4 worm cellular contexts compared by ENCODE assay signal in genomic region chrIV:12334142-12334541, ce11.
TF ChIP-seq lines count a peak whose summit lies in the region.

No protein-coding gene starts in this region.

TF ChIP-seq in whole organism, L1 larva, 84 proteins besides CTCF, POLR2A, EP300 and RAD21:
- TF ChIP-seq blmp-1 (tag; optimal IDR thresholded peaks at IDR 0.05; lab: Kevin White, UChicago) (peak; percentile 12), efl-1 (optimal IDR thresholded peaks at IDR 0.05; lab: Kevin White, UChicago) (no peak), efl-1 (GFP tag; optimal IDR thresholded peaks at IDR 0.05 in 1 of 2; lab: Kevin White, UChicago) (peak in 1 of 2 experiments; percentile 90), nhr-85 (tag; lab: Kevin White, UChicago) (no peak), ets-5 (GFP tag; IDR thresholded peaks at IDR 0.05; lab: Robert Waterston, UW) (no peak), nhr-84 (tag; optimal IDR thresholded peaks at IDR 0.05; lab: Kevin White, UChicago) (no peak), lin-14 (GFP tag; optimal IDR thresholded peaks at IDR 0.05; lab: Kevin White, UChicago) (peak; percentile 16), lin-35 (GFP tag; optimal IDR thresholded peaks at IDR 0.05; lab: Kevin White, UChicago) (no peak), lir-3 (tag; optimal IDR thresholded peaks at IDR 0.05; lab: Kevin White, UChicago; ENCODE audit: poor library complexity) (no peak)
TF ChIP-seq in whole organism, L1 larva: peak in this region for 3.

TF ChIP-seq in whole organism, L3 larva, 47 proteins besides CTCF, POLR2A, EP300 and RAD21:
- TF ChIP-seq mml-1 (tag; optimal IDR thresholded peaks at IDR 0.05; lab: Kevin White, UChicago) (no peak), elt-2 (tag; optimal IDR thresholded peaks at IDR 0.05; lab: Kevin White, UChicago) (peak; percentile 27), elt-1 (tag; optimal IDR thresholded peaks at IDR 0.05; lab: Kevin White, UChicago) (peak; percentile 36)

TF ChIP-seq in whole organism, L4 larva, 104 proteins besides CTCF, POLR2A, EP300 and RAD21:
- TF ChIP-seq madf-9 (GFP tag; conservative IDR thresholded peaks at IDR 0.05; lab: Robert Waterston, UW), result no peak
- no peak for TF ChIP-seq mdl-1 (tag; optimal IDR thresholded peaks at IDR 0.05; lab: Kevin White, UChicago)
- TF ChIP-seq Y5F2A.4 (GFP tag; optimal IDR thresholded peaks at IDR 0.05; lab: Kevin White, UChicago), result no peak
- no peak for TF ChIP-seq snpc-1.2 (GFP tag; IDR thresholded peaks at IDR 0.05; lab: Robert Waterston, UW)
- TF ChIP-seq F26F4.8 (GFP tag; conservative IDR thresholded peaks at IDR 0.05; lab: Robert Waterston, UW), result no peak
- TF ChIP-seq lir-3 (tag; optimal IDR thresholded peaks at IDR 0.05; lab: Kevin White, UChicago), result no peak
- TF ChIP-seq nhr-11 (tag; optimal IDR thresholded peaks at IDR 0.05; lab: Kevin White, UChicago), result no peak
- peak; percentile 18 for TF ChIP-seq nhr-28 (tag; optimal IDR thresholded peaks at IDR 0.05; lab: Kevin White, UChicago)
- TF ChIP-seq nhr-48 (tag; optimal IDR thresholded peaks at IDR 0.05; lab: Kevin White, UChicago), result no peak
- TF ChIP-seq dve-1 (tag; optimal IDR thresholded peaks at IDR 0.05; lab: Kevin White, UChicago; ENCODE audit: insufficient read depth), result peak; percentile 17
- TF ChIP-seq pqm-1 (tag; optimal IDR thresholded peaks at IDR 0.05; lab: Kevin White, UChicago), result no peak
- TF ChIP-seq madf-5 (GFP tag; IDR thresholded peaks at IDR 0.05; lab: Robert Waterston, UW), result peak in 1 of 2 experiments; percentile 61; a peak in 1 of 4 replicates
- no peak for TF ChIP-seq vab-7 (GFP tag; IDR thresholded peaks at IDR 0.05; lab: Robert Waterston, UW)
- no peak for TF ChIP-seq dmd-9 (GFP tag; IDR thresholded peaks at IDR 0.05; lab: Robert Waterston, UW)
- TF ChIP-seq mes-2 (tag; optimal IDR thresholded peaks at IDR 0.05; lab: Kevin White, UChicago; ENCODE audit: poor library complexity, severe bottlenecking), result no peak
- TF ChIP-seq nhr-102 (tag; optimal IDR thresholded peaks at IDR 0.05; lab: Kevin White, UChicago), result no peak
- no peak for TF ChIP-seq nhr-10 (tag; optimal IDR thresholded peaks at IDR 0.05; lab: Kevin White, UChicago)
- no peak for TF ChIP-seq ZK546.5 (tag; optimal IDR thresholded peaks at IDR 0.05; lab: Kevin White, UChicago)
- no peak for TF ChIP-seq lim-7 (GFP tag; IDR thresholded peaks at IDR 0.05; lab: Robert Waterston, UW)
- no peak for TF ChIP-seq zfp-3 (GFP tag; conservative IDR thresholded peaks at IDR 0.05; lab: Robert Waterston, UW)
- no peak for TF ChIP-seq nhr-111 (GFP tag; optimal IDR thresholded peaks at IDR 0.05; lab: Kevin White, UChicago)
- TF ChIP-seq skn-1 (tag; optimal IDR thresholded peaks at IDR 0.05; lab: Kevin White, UChicago), result no peak
- TF ChIP-seq ctbp-1 (GFP tag; IDR thresholded peaks at IDR 0.05; lab: Robert Waterston, UW), result no peak
- TF ChIP-seq set-16 (GFP tag; IDR thresholded peaks at IDR 0.05; lab: Robert Waterston, UW), result no peak
- TF ChIP-seq ceh-32 (tag; optimal IDR thresholded peaks at IDR 0.05; lab: Kevin White, UChicago; ENCODE audit: poor library complexity), result no peak
- TF ChIP-seq dmd-6 (GFP tag; IDR thresholded peaks at IDR 0.05; lab: Robert Waterston, UW), result peak; percentile 42; the same call in 1 of the 2 replicates
- no peak for TF ChIP-seq egl-27 (tag; optimal IDR thresholded peaks at IDR 0.05; lab: Kevin White, UChicago)
- no peak for TF ChIP-seq lin-15B (tag; optimal IDR thresholded peaks at IDR 0.05; lab: Kevin White, UChicago)

TF ChIP-seq in whole organism, young adult, 124 proteins besides CTCF, POLR2A, EP300 and RAD21:
- no peak for TF ChIP-seq snpc-1.1 (tag; optimal IDR thresholded peaks at IDR 0.05; lab: Kevin White, UChicago; ENCODE audit: insufficient read depth)
- 0 out of 2 replicates have a peak, but pooled peaks have one; percentile 1 for TF ChIP-seq madf-6 (GFP tag; IDR thresholded peaks at IDR 0.05; lab: Robert Waterston, UW)
- TF ChIP-seq nhr-80 (tag; optimal IDR thresholded peaks at IDR 0.05; lab: Kevin White, UChicago), result peak; percentile 73
- TF ChIP-seq hmg-1.2 (GFP tag; IDR thresholded peaks at IDR 0.05; lab: Robert Waterston, UW), result 0 out of 2 replicates have a peak, but pooled peaks have one; percentile 4
- peak; percentile 29; the same call in 1 of the 2 replicates for TF ChIP-seq dox-1 (GFP tag; IDR thresholded peaks at IDR 0.05; lab: Robert Waterston, UW)
TF ChIP-seq in whole organism, young adult: peak in this region for 4.
